4 worm cellular contexts compared by ENCODE assay signal in genomic region chrIV:11956387-11956786, ce11.
TF ChIP-seq lines count a peak whose summit lies in the region.

No protein-coding gene starts in this region.

TF ChIP-seq in whole organism, L1 larva, 84 proteins besides CTCF, POLR2A, EP300 and RAD21 (continued from another document and continues in another):
- peak; percentile 87 for TF ChIP-seq grh-1 (GFP tag; IDR thresholded peaks at IDR 0.05; lab: Robert Waterston, UW)
- peak; percentile 93 for TF ChIP-seq blmp-1 (tag; optimal IDR thresholded peaks at IDR 0.05; lab: Kevin White, UChicago)
- TF ChIP-seq lin-39 (tag; optimal IDR thresholded peaks at IDR 0.05; lab: Kevin White, UChicago) = peak; percentile 62
- peak; percentile 64 for TF ChIP-seq sup-37 (GFP tag; optimal IDR thresholded peaks at IDR 0.05; lab: Kevin White, UChicago)
- peak; percentile 55 for TF ChIP-seq dsc-1 (tag; optimal IDR thresholded peaks at IDR 0.05; lab: Kevin White, UChicago)
- TF ChIP-seq ztf-4 (tag; optimal IDR thresholded peaks at IDR 0.05; lab: Kevin White, UChicago) = peak; percentile 90
- no peak for TF ChIP-seq alr-1 (tag; optimal IDR thresholded peaks at IDR 0.05; lab: Kevin White, UChicago; ENCODE audit: borderline replicate concordance)
- peak; percentile 100 for TF ChIP-seq nhr-85 (tag; lab: Kevin White, UChicago)
- TF ChIP-seq mef-2 (tag; optimal IDR thresholded peaks at IDR 0.05; lab: Kevin White, UChicago) = peak; percentile 81
- no peak for TF ChIP-seq sptf-1 (tag; optimal IDR thresholded peaks at IDR 0.05; lab: Kevin White, UChicago)
- TF ChIP-seq lin-15B (tag; optimal IDR thresholded peaks at IDR 0.05; lab: Kevin White, UChicago) = no peak
- no peak for TF ChIP-seq hlh-17 (GFP tag; optimal IDR thresholded peaks at IDR 0.05; lab: Kevin White, UChicago; ENCODE audit: borderline replicate concordance)
- TF ChIP-seq mdl-1 (tag; optimal IDR thresholded peaks at IDR 0.05; lab: Kevin White, UChicago) = peak; percentile 98 to 100
- no peak for TF ChIP-seq fkh-4 (tag; optimal IDR thresholded peaks at IDR 0.05; lab: Kevin White, UChicago; ENCODE audit: borderline replicate concordance)
- TF ChIP-seq mab-9 (GFP tag; IDR thresholded peaks at IDR 0.05; lab: Robert Waterston, UW) = peak; percentile 62
- peak; percentile 83 for TF ChIP-seq aha-1 (tag; optimal IDR thresholded peaks at IDR 0.05; lab: Kevin White, UChicago)
- peak; percentile 68 for TF ChIP-seq nhr-237 (tag; optimal IDR thresholded peaks at IDR 0.05; lab: Kevin White, UChicago)
- peak; percentile 72 for TF ChIP-seq lin-13 (GFP tag; optimal IDR thresholded peaks at IDR 0.05; lab: Kevin White, UChicago)
- no peak for TF ChIP-seq Y116A8C.19 (tag; optimal IDR thresholded peaks at IDR 0.05; lab: Kevin White, UChicago; ENCODE audit: borderline replicate concordance)
- no peak for TF ChIP-seq aly-2 (tag; optimal IDR thresholded peaks at IDR 0.05; lab: Kevin White, UChicago)
- TF ChIP-seq ztf-11 (tag; optimal IDR thresholded peaks at IDR 0.05; lab: Kevin White, UChicago) = peak in 1 of 2 experiments; percentile 32
- peak; percentile 96 for TF ChIP-seq snu-23 (GFP tag; optimal IDR thresholded peaks at IDR 0.05; lab: Kevin White, UChicago)
- no peak for TF ChIP-seq hlh-4 (tag; optimal IDR thresholded peaks at IDR 0.05; lab: Kevin White, UChicago)
- TF ChIP-seq C16A3.4 (tag; optimal IDR thresholded peaks at IDR 0.05; lab: Kevin White, UChicago) = peak; percentile 82
- peak; percentile 54 for TF ChIP-seq vab-15 (tag; optimal IDR thresholded peaks at IDR 0.05; lab: Kevin White, UChicago)
- peak; percentile 63 for TF ChIP-seq sox-4 (tag; optimal IDR thresholded peaks at IDR 0.05; lab: Kevin White, UChicago)
- TF ChIP-seq unc-98 (GFP tag; IDR thresholded peaks at IDR 0.05; lab: Robert Waterston, UW) = peak; percentile 74
- no peak for TF ChIP-seq unc-62 (GFP tag; optimal IDR thresholded peaks at IDR 0.05; lab: Kevin White, UChicago)
- TF ChIP-seq zag-1 (tag; optimal IDR thresholded peaks at IDR 0.05; lab: Kevin White, UChicago) = no peak
- TF ChIP-seq ceh-88 (GFP tag; IDR thresholded peaks at IDR 0.05; lab: Robert Waterston, UW) = peak; percentile 69
- TF ChIP-seq rnt-1 (tag; optimal IDR thresholded peaks at IDR 0.05; lab: Kevin White, UChicago) = peak; percentile 93
- no peak for TF ChIP-seq pqm-1 (tag; optimal IDR thresholded peaks at IDR 0.05; lab: Kevin White, UChicago)
- TF ChIP-seq lin-35 (GFP tag; optimal IDR thresholded peaks at IDR 0.05; lab: Kevin White, UChicago) = peak; percentile 65 to 89

TF ChIP-seq in whole organism, L2 larva, 48 proteins besides CTCF, POLR2A, EP300 and RAD21 (continued from another document):
- peak; percentile 100 for TF ChIP-seq sma-9 (GFP tag; optimal IDR thresholded peaks at IDR 0.05; lab: Kevin White, UChicago)
- TF ChIP-seq sma-9 (tag; optimal IDR thresholded peaks at IDR 0.05; lab: Kevin White, UChicago) = peak; percentile 17
- no peak for TF ChIP-seq R02D3.7 (tag; optimal IDR thresholded peaks at IDR 0.05; lab: Kevin White, UChicago)
- no peak for TF ChIP-seq skn-1 (tag; optimal IDR thresholded peaks at IDR 0.05; lab: Kevin White, UChicago)
- peak; percentile 78 for TF ChIP-seq egl-27 (tag; optimal IDR thresholded peaks at IDR 0.05; lab: Kevin White, UChicago)
TF ChIP-seq in whole organism, L2 larva: peak in this region for 23.

TF ChIP-seq in whole organism, L4 larva, 104 proteins besides CTCF, POLR2A, EP300 and RAD21 (continued from another document):
- TF ChIP-seq lin-13 (GFP tag; optimal IDR thresholded peaks at IDR 0.05; lab: Kevin White, UChicago) = peak; percentile 25
- peak; percentile 98 for TF ChIP-seq hlh-30 (tag; optimal IDR thresholded peaks at IDR 0.05; lab: Kevin White, UChicago; ENCODE audit: insufficient read depth)
- peak in 1 of 2 experiments; percentile 100 for TF ChIP-seq unc-62 (GFP tag; optimal IDR thresholded peaks at IDR 0.05 in 1 of 2; lab: Kevin White, UChicago)
- TF ChIP-seq unc-62 (tag; optimal IDR thresholded peaks at IDR 0.05; lab: Kevin White, UChicago) = no peak
- TF ChIP-seq zfp-3 (GFP tag; conservative IDR thresholded peaks at IDR 0.05; lab: Robert Waterston, UW) = peak; percentile 51; the same call in 1 of the 2 replicates
- peak; percentile 14 for TF ChIP-seq zfp-2 (tag; optimal IDR thresholded peaks at IDR 0.05; lab: Kevin White, UChicago)
- TF ChIP-seq ceh-44 (GFP tag; IDR thresholded peaks at IDR 0.05; lab: Robert Waterston, UW) = no peak
- TF ChIP-seq lim-7 (GFP tag; IDR thresholded peaks at IDR 0.05; lab: Robert Waterston, UW) = no peak
- no peak for TF ChIP-seq aly-2 (tag; optimal IDR thresholded peaks at IDR 0.05; lab: Kevin White, UChicago)
- peak in 1 of 2 experiments; percentile 74 for TF ChIP-seq lsy-2 (tag; optimal IDR thresholded peaks at IDR 0.05; lab: Kevin White, UChicago)
- peak; percentile 94 for TF ChIP-seq tra-1 (GFP tag; IDR thresholded peaks at IDR 0.05; lab: Robert Waterston, UW)
- TF ChIP-seq saeg-2 (GFP tag; IDR thresholded peaks at IDR 0.05; lab: Robert Waterston, UW) = peak; percentile 89
- peak; percentile 40 for TF ChIP-seq lin-38 (GFP tag; IDR thresholded peaks at IDR 0.05; lab: Robert Waterston, UW)
- peak; percentile 46 for TF ChIP-seq ztf-7 (tag; optimal IDR thresholded peaks at IDR 0.05; lab: Kevin White, UChicago)
- TF ChIP-seq daf-8 (GFP tag; IDR thresholded peaks at IDR 0.05; lab: Robert Waterston, UW) = no peak
- peak; percentile 14; the same call in 1 of the 2 replicates for TF ChIP-seq D1046.2 (GFP tag; IDR thresholded peaks at IDR 0.05; lab: Robert Waterston, UW)

TF ChIP-seq in whole organism, young adult, 124 proteins besides CTCF, POLR2A, EP300 and RAD21 (continued from another document):
- TF ChIP-seq madf-3 (GFP tag; IDR thresholded peaks at IDR 0.05; lab: Robert Waterston, UW) (no peak), zfh-2 (GFP tag; conservative IDR thresholded peaks at IDR 0.05; lab: Robert Waterston, UW) (peak; percentile 92), ceh-40 (GFP tag; IDR thresholded peaks at IDR 0.05; lab: Robert Waterston, UW) (0 out of 2 replicates have a peak, but pooled peaks have one; percentile 26), let-526 (GFP tag; IDR thresholded peaks at IDR 0.05; lab: Robert Waterston, UW) (peak; percentile 74; the same call in 1 of the 2 replicates), Y53F4B.3 (GFP tag; IDR thresholded peaks at IDR 0.05; lab: Robert Waterston, UW) (no peak), fkh-3 (tag; optimal IDR thresholded peaks at IDR 0.05; lab: Kevin White, UChicago) (no peak), F22D6.2 (tag; optimal IDR thresholded peaks at IDR 0.05; lab: Kevin White, UChicago) (peak; percentile 80), unc-130 (GFP tag; optimal IDR thresholded peaks at IDR 0.05; lab: Kevin White, UChicago) (no peak), K12H6.12 (tag; optimal IDR thresholded peaks at IDR 0.05; lab: Kevin White, UChicago) (peak; percentile 82), snpc-1.1 (tag; optimal IDR thresholded peaks at IDR 0.05; lab: Kevin White, UChicago; ENCODE audit: insufficient read depth) (no peak), ceh-79 (tag; optimal IDR thresholded peaks at IDR 0.05; lab: Kevin White, UChicago) (no peak), aptf-2 (GFP tag; conservative IDR thresholded peaks at IDR 0.05; lab: Robert Waterston, UW) (no peak), nhr-80 (tag; optimal IDR thresholded peaks at IDR 0.05; lab: Kevin White, UChicago) (peak; percentile 84), ets-4 (GFP tag; optimal IDR thresholded peaks at IDR 0.05; lab: Kevin White, UChicago) (peak; percentile 16), mcd-1 (GFP tag; IDR thresholded peaks at IDR 0.05; lab: Robert Waterston, UW) (peak; percentile 70), pbrm-1 (GFP tag; IDR thresholded peaks at IDR 0.05; lab: Robert Waterston, UW) (peak; percentile 44; the same call in 1 of the 2 replicates), ztf-25 (GFP tag; IDR thresholded peaks at IDR 0.05; lab: Robert Waterston, UW) (no peak), F10E7.11 (tag; optimal IDR thresholded peaks at IDR 0.05; lab: Kevin White, UChicago) (no peak), lin-26 (GFP tag; IDR thresholded peaks at IDR 0.05; lab: Robert Waterston, UW) (peak; percentile 82), ztf-18 (tag; optimal IDR thresholded peaks at IDR 0.05; lab: Kevin White, UChicago) (peak; percentile 41), snpc-3.4 (tag; optimal IDR thresholded peaks at IDR 0.05; lab: Kevin White, UChicago) (no peak), hsf-1 (GFP tag; IDR thresholded peaks at IDR 0.05; lab: Robert Waterston, UW) (peak; percentile 77), cebp-2 (GFP tag; IDR thresholded peaks at IDR 0.05; lab: Robert Waterston, UW) (no peak), him-1 (tag; optimal IDR thresholded peaks at IDR 0.05; lab: Kevin White, UChicago) (no peak), ceh-100 (GFP tag; IDR thresholded peaks at IDR 0.05; lab: Robert Waterston, UW) (no peak), F23B12.7 (tag; optimal IDR thresholded peaks at IDR 0.05; lab: Kevin White, UChicago; ENCODE audit: insufficient read depth) (no peak), lin-40 (tag; optimal IDR thresholded peaks at IDR 0.05; lab: Kevin White, UChicago) (peak; percentile 87), lir-1 (GFP tag; conservative IDR thresholded peaks at IDR 0.05; lab: Robert Waterston, UW) (0 out of 2 replicates have a peak, but pooled peaks have one; percentile 47), ccch-3 (GFP tag; optimal IDR thresholded peaks at IDR 0.05; lab: Kevin White, UChicago) (no peak), F52B5.7 (tag; optimal IDR thresholded peaks at IDR 0.05; lab: Kevin White, UChicago) (peak; percentile 28), K11D2.4 (GFP tag; IDR thresholded peaks at IDR 0.05; lab: Robert Waterston, UW) (peak; percentile 93), sptf-2 (GFP tag; optimal IDR thresholded peaks at IDR 0.05; lab: Kevin White, UChicago) (no peak), nfya-1 (tag; optimal IDR thresholded peaks at IDR 0.05; lab: Kevin White, UChicago; ENCODE audit: borderline replicate concordance, insufficient read depth) (no peak), B0261.1 (tag; optimal IDR thresholded peaks at IDR 0.05; lab: Kevin White, UChicago) (no peak), efl-1 (GFP tag; optimal IDR thresholded peaks at IDR 0.05; lab: Kevin White, UChicago) (no peak), snpc-1.3 (tag; optimal IDR thresholded peaks at IDR 0.05; lab: Kevin White, UChicago; ENCODE audit: insufficient read depth) (no peak), F49E8.2 (tag; optimal IDR thresholded peaks at IDR 0.05; lab: Kevin White, UChicago; ENCODE audit: insufficient read depth) (no peak), cebp-1 (GFP tag; IDR thresholded peaks at IDR 0.05; lab: Robert Waterston, UW) (peak; percentile 67), cebp-1 (tag; optimal IDR thresholded peaks at IDR 0.05; lab: Kevin White, UChicago) (peak; percentile 86), snpc-4 (GFP tag; optimal IDR thresholded peaks at IDR 0.05; lab: Kevin White, UChicago) (no peak), snpc-4 (tag; optimal IDR thresholded peaks at IDR 0.05; lab: Kevin White, UChicago) (peak in 1 of 4 experiments; percentile 44), lsy-27 (tag; optimal IDR thresholded peaks at IDR 0.05; lab: Kevin White, UChicago; ENCODE audit: borderline replicate concordance, insufficient read depth) (no peak), attf-5 (GFP tag; optimal IDR thresholded peaks at IDR 0.05; lab: Kevin White, UChicago) (peak; percentile 93), rec-8 (tag; optimal IDR thresholded peaks at IDR 0.05; lab: Kevin White, UChicago) (no peak), zim-3 (tag; optimal IDR thresholded peaks at IDR 0.05; lab: Kevin White, UChicago) (no peak), hmg-1.2 (GFP tag; IDR thresholded peaks at IDR 0.05; lab: Robert Waterston, UW) (peak; percentile 59; the same call in 1 of the 2 replicates), mel-28 (tag; optimal IDR thresholded peaks at IDR 0.05; lab: Kevin White, UChicago; ENCODE audit: borderline replicate concordance) (no peak), F39B2.1 (GFP tag; IDR thresholded peaks at IDR 0.05; lab: Robert Waterston, UW) (no peak), Y79H2A.3 (GFP tag; conservative IDR thresholded peaks at IDR 0.05; lab: Robert Waterston, UW) (no peak), Y56A3A.18 (GFP tag; IDR thresholded peaks at IDR 0.05; lab: Robert Waterston, UW) (no peak), atf-7 (tag; optimal IDR thresholded peaks at IDR 0.05; lab: Kevin White, UChicago) (peak; percentile 93), C17E4.6 (GFP tag; IDR thresholded peaks at IDR 0.05; lab: Robert Waterston, UW) (no peak), egl-18 (GFP tag; IDR thresholded peaks at IDR 0.05; lab: Robert Waterston, UW) (no peak), chd-7 (tag; optimal IDR thresholded peaks at IDR 0.05; lab: Kevin White, UChicago) (peak; percentile 94), nfya-2 (GFP tag; IDR thresholded peaks at IDR 0.05; lab: Robert Waterston, UW) (no peak), ekl-4 (GFP tag; IDR thresholded peaks at IDR 0.05; lab: Robert Waterston, UW) (peak; percentile 75; the same call in 1 of the 2 replicates), tbx-9 (tag; optimal IDR thresholded peaks at IDR 0.05; lab: Kevin White, UChicago; ENCODE audit: borderline replicate concordance) (no peak), somi-1 (GFP tag; optimal IDR thresholded peaks at IDR 0.05; lab: Kevin White, UChicago) (peak; percentile 97), madf-8 (GFP tag; conservative IDR thresholded peaks at IDR 0.05; lab: Robert Waterston, UW) (no peak), attf-3 (GFP tag; conservative IDR thresholded peaks at IDR 0.05; lab: Robert Waterston, UW) (0 out of 2 replicates have a peak, but pooled peaks have one; percentile 13), lag-1 (GFP tag; IDR thresholded peaks at IDR 0.05; lab: Robert Waterston, UW) (no peak), bed-1 (GFP tag; IDR thresholded peaks at IDR 0.05; lab: Robert Waterston, UW) (no peak)
